Fruit fly (Drosophila melanogaster): Measurements from ENCODE around the gene CG18132.

CG18132 gene

DNA sequence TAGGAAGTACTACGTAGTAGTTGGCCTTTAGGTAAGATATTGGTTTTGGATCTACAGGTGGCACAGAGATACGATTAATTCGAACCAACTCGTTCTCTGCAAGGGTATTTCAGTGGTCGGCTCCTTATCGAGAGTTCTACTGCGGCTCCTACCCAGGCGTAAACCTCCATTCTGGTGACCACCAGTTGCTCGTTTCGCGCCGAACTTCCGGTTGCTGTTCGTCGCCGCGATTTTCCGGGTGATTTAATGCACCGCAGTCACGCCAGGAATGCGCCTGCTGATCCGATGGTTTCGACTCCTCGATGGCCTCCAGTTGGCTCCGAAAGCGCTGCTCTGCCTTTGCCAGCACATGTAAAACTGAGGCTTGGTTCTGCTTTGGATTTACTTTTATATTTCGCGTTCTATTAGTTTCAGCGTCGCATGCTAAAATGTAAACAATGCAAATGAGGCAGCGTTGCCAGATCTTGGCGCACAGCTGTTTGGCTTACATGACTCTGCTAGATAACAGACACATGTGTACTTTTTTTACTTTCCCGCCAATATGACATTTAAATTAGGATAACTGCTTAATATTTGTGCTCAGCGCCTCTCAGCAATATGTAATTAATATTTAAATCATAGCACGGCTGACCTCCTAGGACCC lies 14.7 kb downstream of the CG18132 start, which contains the start of gene CG7420:
Gene CG7420 (minus strand): TSS at position 446 of the 643 bp plus-strand sequence.
- TF ChIP-seq toe (GFP tag; optimal IDR thresholded peaks at IDR 0.05) (no peak), CG11617 (GFP tag; optimal IDR thresholded peaks at IDR 0.05) (no peak), bab1 (GFP tag; optimal IDR thresholded peaks at IDR 0.05) (peak; percentile 2), tj (GFP tag; optimal IDR thresholded peaks at IDR 0.05) (no peak), Mnt (GFP tag; optimal IDR thresholded peaks at IDR 0.05) (peak; percentile 17), pad (GFP tag; optimal IDR thresholded peaks at IDR 0.05) (no peak)

DNA sequence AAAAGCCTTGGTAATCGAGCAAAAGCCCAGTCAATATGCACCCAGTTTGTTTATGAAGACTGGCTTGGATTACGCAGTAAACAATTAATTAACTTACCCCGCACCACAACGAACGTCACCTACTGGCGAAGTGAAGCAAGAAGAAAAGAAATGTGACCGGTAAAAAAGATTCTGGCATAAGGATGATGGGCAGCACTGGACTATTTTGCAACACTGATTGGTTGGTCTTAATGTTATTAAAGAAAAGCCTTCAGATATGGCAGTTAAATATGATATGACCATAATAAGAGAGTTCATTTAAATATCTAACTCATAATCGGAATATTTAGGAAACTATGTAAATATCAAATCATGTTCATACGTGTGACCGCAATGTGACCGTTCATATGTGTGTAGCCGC lies 17.0 kb downstream of the CG18132 start, which contains the start of gene CG18131:
Gene CG18131 (minus strand): TSS at position 297 of the 400 bp plus-strand sequence.
- TF ChIP-seq Mnt (GFP tag; optimal IDR thresholded peaks at IDR 0.05) (no peak), CG1620 (GFP tag; optimal IDR thresholded peaks at IDR 0.05) (no peak), CG5204 (GFP tag; optimal IDR thresholded peaks at IDR 0.05) (no peak), Clk (GFP tag; optimal IDR thresholded peaks at IDR 0.05) (no peak), Hr96 (GFP tag; optimal IDR thresholded peaks at IDR 0.05) (no peak), ovo (GFP tag; optimal IDR thresholded peaks at IDR 0.05) (no peak)

DNA sequence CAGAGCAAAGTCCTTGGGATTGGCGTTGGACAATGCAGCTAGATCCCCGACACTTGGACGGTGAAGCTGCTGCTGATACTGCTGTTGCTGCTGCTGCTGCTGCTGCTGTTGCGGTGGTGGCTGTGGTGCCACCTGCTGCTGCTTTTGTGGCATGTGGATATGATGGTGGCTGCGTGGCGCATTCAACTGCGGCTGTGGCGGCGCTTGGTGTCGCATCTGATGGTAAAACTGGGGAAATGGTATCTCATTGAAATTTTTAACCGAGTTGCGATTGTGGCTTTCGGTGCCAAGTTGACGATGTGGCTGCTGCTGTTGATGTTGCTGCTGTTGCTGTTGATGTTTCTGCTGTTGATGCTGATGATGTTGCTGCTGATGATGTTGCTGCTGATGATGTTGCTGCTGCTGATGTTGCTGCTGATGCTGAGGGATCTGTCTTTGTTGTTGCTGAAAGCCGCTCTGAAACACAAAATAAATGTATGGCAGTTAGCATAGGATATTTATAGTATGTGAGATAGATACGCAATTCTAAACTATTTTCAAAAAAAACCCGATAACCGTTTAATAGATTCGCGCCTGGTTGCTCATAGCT lies 18.2 kb downstream of the CG18132 start:
- TF ChIP-seq cic (GFP tag; optimal IDR thresholded peaks at IDR 0.05), result no peak
- TF ChIP-seq ovo (GFP tag; optimal IDR thresholded peaks at IDR 0.05), result no peak
- no peak for TF ChIP-seq toe (GFP tag; optimal IDR thresholded peaks at IDR 0.05)
- TF ChIP-seq bab1 (GFP tag; optimal IDR thresholded peaks at IDR 0.05), result no peak
- no peak for TF ChIP-seq CG1620 (GFP tag; optimal IDR thresholded peaks at IDR 0.05)
- no peak for TF ChIP-seq CG11617 (GFP tag; optimal IDR thresholded peaks at IDR 0.05)
- no peak for TF ChIP-seq CG7101 (tag; optimal IDR thresholded peaks at IDR 0.05)

DNA sequence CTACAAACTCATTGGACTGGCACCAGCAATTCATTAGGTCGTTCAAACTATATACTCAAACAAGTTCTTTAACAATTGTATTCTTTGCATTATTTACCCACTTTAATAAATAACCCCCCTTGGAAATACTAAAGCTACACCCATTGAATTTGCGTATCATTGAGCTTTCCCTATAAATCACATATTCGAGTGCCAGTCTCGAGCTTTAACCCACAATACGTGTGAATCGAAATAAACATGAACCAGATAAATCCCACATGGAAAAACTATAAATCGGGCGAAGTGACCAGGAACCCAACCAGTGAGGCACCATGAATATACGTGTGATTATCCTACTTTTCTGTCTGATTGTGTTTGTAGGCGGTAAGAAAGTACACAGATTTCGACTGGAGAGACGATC lies 20.3 kb downstream of the CG18132 start, which contains the start of gene CG31661:
Gene CG31661 (plus strand): TSS at position 301 of the 400 bp plus-strand sequence.
- TF ChIP-seq CG14711 (tag; optimal IDR thresholded peaks at IDR 0.05), result no peak
- no peak for TF ChIP-seq ovo (GFP tag; optimal IDR thresholded peaks at IDR 0.05)
- TF ChIP-seq tj (GFP tag; optimal IDR thresholded peaks at IDR 0.05), result no peak
- TF ChIP-seq bab1 (GFP tag; optimal IDR thresholded peaks at IDR 0.05), result no peak
- no peak for TF ChIP-seq CG12768 (GFP tag; optimal IDR thresholded peaks at IDR 0.05)
- no peak for TF ChIP-seq CG11617 (GFP tag; optimal IDR thresholded peaks at IDR 0.05)
- TF ChIP-seq pad (GFP tag; optimal IDR thresholded peaks at IDR 0.05), result no peak
- no peak for TF ChIP-seq CG7045 (GFP tag; optimal IDR thresholded peaks at IDR 0.05)
- no peak for TF ChIP-seq Clk (GFP tag; optimal IDR thresholded peaks at IDR 0.05)
- no peak for TF ChIP-seq toe (GFP tag; optimal IDR thresholded peaks at IDR 0.05)
- no peak for TF ChIP-seq CG33017 (tag; optimal IDR thresholded peaks at IDR 0.05)
- TF ChIP-seq Mnt (GFP tag; optimal IDR thresholded peaks at IDR 0.05), result no peak
- no peak for TF ChIP-seq Crg-1 (GFP tag; optimal IDR thresholded peaks at IDR 0.05)
- TF ChIP-seq CG1620 (GFP tag; optimal IDR thresholded peaks at IDR 0.05), result no peak
- no peak for TF ChIP-seq cnc (optimal IDR thresholded peaks at IDR 0.05)

DNA sequence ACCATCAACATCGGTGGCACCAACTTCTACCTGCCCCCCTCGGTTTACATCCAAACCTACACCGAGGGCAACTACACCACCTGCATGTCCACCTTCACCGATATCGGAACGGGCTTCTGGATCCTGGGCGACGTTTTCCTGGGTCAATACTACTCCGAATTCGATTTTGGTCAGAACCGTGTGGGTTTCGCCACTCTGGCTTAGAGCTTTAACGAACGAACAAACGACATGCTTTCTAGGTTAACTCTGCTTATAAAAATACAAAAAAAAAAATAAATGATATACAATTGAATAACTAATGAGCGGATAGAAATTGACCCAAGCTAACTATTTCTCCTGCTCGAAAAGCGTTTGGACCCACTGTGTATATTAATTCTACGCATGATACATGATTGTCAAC lies 22.1 kb downstream of the CG18132 start, which contains the start of gene CG31926:
Gene CG31926 (plus strand): TSS at position 301 of the 400 bp plus-strand sequence.
- TF ChIP-seq CG11617 (GFP tag; optimal IDR thresholded peaks at IDR 0.05) (no peak), CG7045 (GFP tag; optimal IDR thresholded peaks at IDR 0.05) (no peak), CG12768 (GFP tag; optimal IDR thresholded peaks at IDR 0.05) (no peak), Mnt (GFP tag; optimal IDR thresholded peaks at IDR 0.05) (no peak), pad (GFP tag; optimal IDR thresholded peaks at IDR 0.05) (no peak), tj (GFP tag; optimal IDR thresholded peaks at IDR 0.05) (no peak), bab1 (GFP tag; optimal IDR thresholded peaks at IDR 0.05) (no peak)

DNA sequence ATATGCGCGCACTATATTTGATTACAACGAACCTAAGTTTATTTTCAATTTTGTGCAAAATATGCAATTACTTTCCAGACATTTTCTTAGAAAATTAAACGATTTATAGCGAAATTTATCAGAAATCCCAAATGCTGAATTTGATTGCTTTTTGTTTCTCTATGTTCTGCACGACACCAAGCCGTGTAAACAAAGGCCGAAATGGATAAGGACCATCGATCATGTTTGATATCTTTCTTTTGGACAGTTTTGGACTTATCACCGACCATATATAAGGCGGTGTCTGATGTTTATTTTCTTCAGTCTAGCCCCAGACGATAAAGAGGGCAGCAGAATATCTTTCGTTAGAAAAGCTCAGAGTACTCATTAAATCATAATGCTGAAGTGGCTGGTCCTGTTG lies 23.5 kb downstream of the CG18132 start, which contains the start of gene CG33128:
Gene CG33128 (plus strand): TSS at position 301 of the 400 bp plus-strand sequence.
- TF ChIP-seq ovo (GFP tag; optimal IDR thresholded peaks at IDR 0.05) (no peak), Clk (GFP tag; optimal IDR thresholded peaks at IDR 0.05) (no peak), CG11617 (GFP tag; optimal IDR thresholded peaks at IDR 0.05) (no peak), kay (GFP tag; ENCODE audit: borderline replicate concordance) (no peak), Hr96 (GFP tag; optimal IDR thresholded peaks at IDR 0.05) (no peak), Mnt (GFP tag; optimal IDR thresholded peaks at IDR 0.05) (no peak), tj (GFP tag; optimal IDR thresholded peaks at IDR 0.05) (no peak), CG14711 (tag; optimal IDR thresholded peaks at IDR 0.05) (no peak), cnc (optimal IDR thresholded peaks at IDR 0.05) (no peak), CG5204 (GFP tag; optimal IDR thresholded peaks at IDR 0.05) (no peak), toe (GFP tag; optimal IDR thresholded peaks at IDR 0.05) (no peak), bab1 (GFP tag; optimal IDR thresholded peaks at IDR 0.05) (no peak), CG1620 (GFP tag; optimal IDR thresholded peaks at IDR 0.05) (no peak), CG12768 (GFP tag; optimal IDR thresholded peaks at IDR 0.05) (no peak), Crg-1 (GFP tag; optimal IDR thresholded peaks at IDR 0.05) (no peak), pad (GFP tag; optimal IDR thresholded peaks at IDR 0.05) (no peak), CG7045 (GFP tag; optimal IDR thresholded peaks at IDR 0.05) (no peak), CG7101 (tag; optimal IDR thresholded peaks at IDR 0.05) (no peak), cic (GFP tag; optimal IDR thresholded peaks at IDR 0.05) (no peak), CG33017 (tag; optimal IDR thresholded peaks at IDR 0.05) (no peak)
